Fruit fly (Drosophila melanogaster): ENCODE data around the gene Rab3-GEF.

Gene Rab3-GEF

DNA sequence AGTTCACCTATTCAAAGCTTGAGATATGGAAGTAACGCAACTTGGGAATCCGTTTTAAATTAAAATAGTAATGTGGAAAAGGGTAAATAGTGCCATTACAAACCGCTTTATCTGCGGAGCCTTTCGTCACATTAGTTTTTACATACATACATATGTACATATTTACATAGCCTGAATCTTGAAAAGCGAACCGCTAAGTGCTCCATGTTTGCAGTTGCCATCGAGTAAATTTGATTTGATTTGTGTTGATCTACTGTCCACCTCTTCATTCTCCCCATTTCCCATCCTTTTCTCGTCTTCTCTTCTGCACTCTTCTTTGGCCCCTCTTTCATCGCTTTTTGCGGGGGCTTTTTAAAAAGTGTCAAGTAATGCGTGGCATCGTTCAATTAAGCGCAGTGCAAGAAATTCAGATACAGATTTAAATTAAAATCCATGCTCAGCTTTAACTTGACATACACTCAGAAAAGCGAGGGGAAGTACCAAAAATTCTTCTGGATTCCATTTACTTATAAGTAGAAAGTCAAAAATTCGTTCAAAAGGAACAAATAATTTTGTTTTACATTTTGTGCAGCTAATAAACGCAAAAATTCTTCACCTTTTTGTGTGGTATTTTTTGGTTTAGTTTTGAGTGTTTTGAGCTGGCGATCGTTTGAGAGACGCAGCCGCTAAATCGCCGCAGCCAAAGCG lies 46.3 kb upstream of the Rab3-GEF start (continued):
- no peak for TF ChIP-seq CG6854 (GFP tag; optimal IDR thresholded peaks at IDR 0.05)
- TF ChIP-seq fd85E (GFP tag; optimal IDR thresholded peaks at IDR 0.05), result no peak
- peak; percentile 82 for TF ChIP-seq Met (GFP tag; optimal IDR thresholded peaks at IDR 0.05)
- TF ChIP-seq Ets96B (tag; optimal IDR thresholded peaks at IDR 0.05), result peak; percentile 74
- peak; percentile 88 for TF ChIP-seq Hr39 (GFP tag; optimal IDR thresholded peaks at IDR 0.05)
- peak; percentile 85 for TF ChIP-seq Sox14 (GFP tag; optimal IDR thresholded peaks at IDR 0.05)
- peak; percentile 73 for TF ChIP-seq Lpt (GFP tag; optimal IDR thresholded peaks at IDR 0.05)
- peak; percentile 70 for TF ChIP-seq CG7368 (GFP tag; optimal IDR thresholded peaks at IDR 0.05)
- no peak for TF ChIP-seq ss (GFP tag; optimal IDR thresholded peaks at IDR 0.05)
- peak; percentile 85 for TF ChIP-seq Hr4 (GFP tag; optimal IDR thresholded peaks at IDR 0.05)
- TF ChIP-seq acj6 (GFP tag; optimal IDR thresholded peaks at IDR 0.05), result peak; percentile 80
- TF ChIP-seq CG1621 (tag; optimal IDR thresholded peaks at IDR 0.05), result peak; percentile 46
- peak; percentile 12 for TF ChIP-seq CG9139 (GFP tag; optimal IDR thresholded peaks at IDR 0.05)
- peak; percentile 82 for TF ChIP-seq CG6792 (GFP tag; optimal IDR thresholded peaks at IDR 0.05)
- peak; percentile 89 for TF ChIP-seq svp (GFP tag)
- peak; percentile 81 for TF ChIP-seq Smox (GFP tag; optimal IDR thresholded peaks at IDR 0.05)
- peak; percentile 63 for TF ChIP-seq CG16779 (tag; optimal IDR thresholded peaks at IDR 0.05)

- TF ChIP-seq Sox14 (GFP tag; optimal IDR thresholded peaks at IDR 0.05) (no peak), CG32006 (GFP tag; optimal IDR thresholded peaks at IDR 0.05) (peak; percentile 2), CG11294 (GFP tag; IDR thresholded peaks at IDR 0.05) (no peak), acj6 (GFP tag; optimal IDR thresholded peaks at IDR 0.05) (peak; percentile 14), topi (GFP tag; optimal IDR thresholded peaks at IDR 0.05) (peak; percentile 44), Lpt (GFP tag; optimal IDR thresholded peaks at IDR 0.05) (no peak), pdm3 (GFP tag; optimal IDR thresholded peaks at IDR 0.05) (no peak), Hr4 (GFP tag; optimal IDR thresholded peaks at IDR 0.05) (no peak), salr (GFP tag; optimal IDR thresholded peaks at IDR 0.05) (no peak), Eip78C (GFP tag) (peak; percentile 84), esn (GFP tag; optimal IDR thresholded peaks at IDR 0.05) (peak; percentile 48), Hr39 (GFP tag; optimal IDR thresholded peaks at IDR 0.05) (no peak), cyc (GFP tag; optimal IDR thresholded peaks at IDR 0.05) (no peak), Blimp-1 (GFP tag; optimal IDR thresholded peaks at IDR 0.05) (no peak), Ets21C (GFP tag; optimal IDR thresholded peaks at IDR 0.05) (no peak), CG6276 (GFP tag; optimal IDR thresholded peaks at IDR 0.05) (no peak), dac (GFP tag; optimal IDR thresholded peaks at IDR 0.05) (no peak), CG6808 (GFP tag; optimal IDR thresholded peaks at IDR 0.05) (peak; percentile 40), spab (GFP tag; optimal IDR thresholded peaks at IDR 0.05) (peak; percentile 27), fd59A (GFP tag; optimal IDR thresholded peaks at IDR 0.05) (peak; percentile 45), dsx (GFP tag; optimal IDR thresholded peaks at IDR 0.05; ENCODE audit: poor library complexity, severe bottlenecking) (peak; percentile 18), CG16779 (tag; optimal IDR thresholded peaks at IDR 0.05) (no peak), CG6792 (GFP tag; optimal IDR thresholded peaks at IDR 0.05) (peak; percentile 1), CG6854 (GFP tag; optimal IDR thresholded peaks at IDR 0.05) (no peak), CG11902 (GFP tag; optimal IDR thresholded peaks at IDR 0.05) (no peak), Sox15 (GFP tag; optimal IDR thresholded peaks at IDR 0.05) (no peak), fd85E (GFP tag; optimal IDR thresholded peaks at IDR 0.05) (no peak), CG1621 (tag; optimal IDR thresholded peaks at IDR 0.05) (peak; percentile 11), CG7368 (GFP tag; optimal IDR thresholded peaks at IDR 0.05) (no peak), Hr38 (GFP tag; optimal IDR thresholded peaks at IDR 0.05) (no peak), CG8319 (GFP tag; optimal IDR thresholded peaks at IDR 0.05) (no peak), lz (GFP tag; optimal IDR thresholded peaks at IDR 0.05) (no peak), Gug (GFP tag; IDR thresholded peaks at IDR 0.05) (no peak), CG10669 (GFP tag; optimal IDR thresholded peaks at IDR 0.05) (peak; percentile 16), CG31627 (GFP tag; optimal IDR thresholded peaks at IDR 0.05) (no peak), CG3919 (GFP tag; optimal IDR thresholded peaks at IDR 0.05) (peak; percentile 20), eg (GFP tag; IDR thresholded peaks at IDR 0.05) (0 out of 3 replicates have a peak, but pooled peaks have one; percentile 31), achi (GFP tag; optimal IDR thresholded peaks at IDR 0.05) (peak; percentile 6), CG4318 (GFP tag; optimal IDR thresholded peaks at IDR 0.05) (no peak), Eip93F (GFP tag; optimal IDR thresholded peaks at IDR 0.05) (no peak), vri (GFP tag; optimal IDR thresholded peaks at IDR 0.05) (peak; percentile 11), svp (GFP tag) (peak; percentile 85)
These were observed 45.7 kb upstream of the Rab3-GEF start, which contains the start of gene CG5541 for dm6 chrX:15043700-15044225. Gene CG5541 (plus strand): TSS chrX:15044123.
